Worm (Caenorhabditis elegans) whole organism, L4 larva: ENCODE results near the gene dyla-1.

ENCODE experiments used
- ZK546.5 ChIP-seq, 2 experiments: sonication (generic microtip); optimal IDR thresholded peaks; 2 replicates each; lab custom pipeline; 2017; ENCODE audit warnings: missing biosample characterization in 2 of 2, missing genetic modification characterization in 2 of 2
- nhr-28 ChIP-seq: fragments of 150-350 bp; optimal IDR thresholded peaks from 2 replicates; lab custom pipeline; 2014; ENCODE audit warnings: missing biosample characterization, missing genetic modification characterization

DNA sequence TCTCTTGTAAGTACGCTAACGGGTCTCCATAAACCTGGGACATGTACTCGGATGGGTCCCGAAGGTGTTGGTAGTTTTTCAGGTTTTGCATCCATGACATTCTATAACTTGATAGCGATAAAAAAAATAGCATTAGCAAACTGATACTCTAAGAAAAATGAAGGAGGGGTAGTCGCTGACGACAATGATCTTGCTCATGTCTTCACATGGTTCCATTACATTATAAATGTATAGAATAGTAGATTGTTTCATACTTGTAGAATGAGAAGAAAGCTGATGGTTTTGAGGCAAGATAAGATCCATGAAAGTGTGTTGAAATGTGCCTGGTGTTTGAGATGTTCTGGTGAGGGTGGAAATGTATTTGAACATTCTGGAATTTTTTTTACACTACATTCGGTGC, 33.8 kb upstream of the dyla-1 start, which contains the start of gene mec-4:
- TF ChIP-seq nhr-28 (tag; lab: Kevin White, UChicago) (no peak), ZK546.5 (tag; optimal IDR thresholded peaks at IDR 0.05; lab: Kevin White, UChicago) (no peak)
